Worm (Caenorhabditis elegans): ENCODE results near the gene R11G1.2.

- TF ChIP-seq ztf-25 (GFP tag; IDR thresholded peaks at IDR 0.05) (no peak), Y67H2A.10 (GFP tag; conservative IDR thresholded peaks at IDR 0.05) (no peak), mel-28 (tag; optimal IDR thresholded peaks at IDR 0.05; ENCODE audit: borderline replicate concordance) (no peak), egl-44 (GFP tag; IDR thresholded peaks at IDR 0.05) (no peak), xnd-1 (tag; optimal IDR thresholded peaks at IDR 0.05) (no peak), aptf-3 (GFP tag; IDR thresholded peaks at IDR 0.05) (no peak), ets-4 (GFP tag; optimal IDR thresholded peaks at IDR 0.05) (no peak), F33H1.4 (GFP tag; IDR thresholded peaks at IDR 0.05) (no peak), cebp-1 (GFP tag; IDR thresholded peaks at IDR 0.05) (no peak), cebp-1 (tag; optimal IDR thresholded peaks at IDR 0.05) (no peak), dpl-1 (GFP tag; optimal IDR thresholded peaks at IDR 0.05) (no peak), ama-1 (optimal IDR thresholded peaks at IDR 0.05) (no peak), ama-1 (GFP tag; optimal IDR thresholded peaks at IDR 0.05) (no peak), hrde-1 (tag; optimal IDR thresholded peaks at IDR 0.05; ENCODE audit: borderline replicate concordance) (no peak), hlh-12 (tag; optimal IDR thresholded peaks at IDR 0.05) (no peak), T07F8.4 (tag; optimal IDR thresholded peaks at IDR 0.05) (no peak)
These were observed 47.8 kb upstream of the R11G1.2 start for ce11 chrX:3602622-3603021.

Measured in whole organism, young adult.